Worm (Caenorhabditis elegans) whole organism, L1 larva: Measurements from ENCODE around the gene nhr-116.

ENCODE experiments used
- F16B12.6 ChIP-seq: fragments of 150-350 bp; optimal IDR thresholded peaks from 2 replicates; lab custom pipeline; 2014; ENCODE audit warnings: missing biosample characterization, missing genetic modification characterization
- blmp-1 ChIP-seq: fragments of 150-350 bp; optimal IDR thresholded peaks from 2 replicates; lab custom pipeline; 2014; ENCODE audit warnings: missing biosample characterization, missing genetic modification characterization
- efl-1 ChIP-seq, 4 experiments: fragments of 150-350 bp; optimal IDR thresholded peaks in 3 of 4; peaks in 1 of 4; 1 replicate in 1 of 4; 2 replicates in 3 of 4; lab custom pipeline; 2014; ENCODE audit warnings: missing biosample characterization in 2 of 4, missing genetic modification characterization in 2 of 4, missing genetic modification reagents in 2 of 4
- egl-13 ChIP-seq: sonication (generic microtip); optimal IDR thresholded peaks from 2 replicates; lab custom pipeline; 2016; ENCODE audit warnings: missing genotype, missing genetic modification reagents, missing genetic modification characterization, missing compliant biosample characterization
- ets-5 ChIP-seq: fragments of 200-800 bp; sonication (Bioruptor generic); IDR thresholded peaks from 2 replicates; pipeline ENCODE4 v1.3.6; 2022; ENCODE audit warnings: missing genetic modification characterization, missing compliant biosample characterization
- fkh-4 ChIP-seq: sonication (generic microtip); optimal IDR thresholded peaks from 2 replicates; lab custom pipeline; 2016; ENCODE audit warnings: missing compliant biosample characterization, missing genetic modification characterization, borderline replicate concordance
- lin-35 ChIP-seq, 2 experiments: fragments of 150-350 bp; optimal IDR thresholded peaks; 2 replicates each; lab custom pipeline; 2014; ENCODE audit warnings: missing biosample characterization in 2 of 2, missing genetic modification characterization in 2 of 2, missing genetic modification reagents in 2 of 2
- nhr-76 ChIP-seq: sonication (generic microtip); optimal IDR thresholded peaks from 2 replicates; lab custom pipeline; 2017; ENCODE audit warnings: missing biosample characterization, missing genetic modification characterization
- sox-4 ChIP-seq: sonication (generic microtip); optimal IDR thresholded peaks from 2 replicates; lab custom pipeline; 2016; ENCODE audit warnings: missing genetic modification characterization, missing compliant biosample characterization
- unc-130 ChIP-seq: fragments of 150-350 bp; optimal IDR thresholded peaks from 2 replicates; lab custom pipeline; 2017; ENCODE audit warnings: missing biosample characterization, missing genetic modification characterization, inconsistent platforms
- unc-62 ChIP-seq: fragments of 150-350 bp; optimal IDR thresholded peaks from 2 replicates; lab custom pipeline; 2014; ENCODE audit warnings: missing biosample characterization, missing genetic modification reagents, missing genetic modification characterization
- zag-1 ChIP-seq: fragments of 150-350 bp; optimal IDR thresholded peaks from 2 replicates; lab custom pipeline; 2014; ENCODE audit warnings: missing biosample characterization, missing genetic modification characterization

Gene nhr-116

ce11 chrV:16951504-16951903, 39.5 kb downstream of the nhr-116 start, which contains the start of gene clec-238:
TSS of gene clec-238 (plus strand) at chrV:16951804.
- TF ChIP-seq ets-5 (no peak), nhr-76 (no peak), fkh-4 (no peak)

- TF ChIP-seq blmp-1 (tag; lab: Kevin White, UChicago), result no peak
These were observed 42.7 kb downstream of the nhr-116 start, which contains the start of gene srh-206 for ce11 chrV:16954766-16955165. TSS of gene srh-206 (minus strand) at chrV:16954866.

- no peak for TF ChIP-seq sox-4
- TF ChIP-seq F16B12.6 (tag; lab: Kevin White, UChicago), result no peak
- TF ChIP-seq, all 84 proteins: peak for 0
These were observed 44.2 kb downstream of the nhr-116 start, which contains the start of gene clec-239 for ce11 chrV:16956229-16956628. TSS of gene clec-239 (plus strand) at chrV:16956529.

ce11 chrV:16958975-16959374, 46.9 kb downstream of the nhr-116 start:
- no peak for TF ChIP-seq egl-13
- TF ChIP-seq zag-1 (tag; lab: Kevin White, UChicago), result no peak
- no peak for TF ChIP-seq ets-5
- no peak for TF ChIP-seq lin-35 (GFP tag; optimal IDR thresholded peaks at IDR 0.05; lab: Kevin White, UChicago)
- TF ChIP-seq unc-130, result no peak
- TF ChIP-seq unc-62 (GFP tag; lab: Kevin White, UChicago), result no peak
- no peak for TF ChIP-seq efl-1 (optimal IDR thresholded peaks at IDR 0.05; lab: Kevin White, UChicago)
- TF ChIP-seq efl-1 (GFP tag; optimal IDR thresholded peaks at IDR 0.05 in 1 of 2; lab: Kevin White, UChicago), result peak in 1 of 2 experiments; percentile 85
